Worm (Caenorhabditis elegans): ENCODE results near the gene rpb-6.

Gene rpb-6

ce11 chrII:10553377-10554045, 25.7 kb upstream of the rpb-6 start:
- TF ChIP-seq B0310.2 (tag; optimal IDR thresholded peaks at IDR 0.05) (no peak), hmbx-1 (tag; optimal IDR thresholded peaks at IDR 0.05) (no peak), flt-1 (GFP tag; IDR thresholded peaks at IDR 0.05) (no peak), tra-4 (tag; optimal IDR thresholded peaks at IDR 0.05) (no peak), tbx-37 (GFP tag; conservative IDR thresholded peaks at IDR 0.05) (no peak), sea-1 (GFP tag; conservative IDR thresholded peaks at IDR 0.05) (no peak), ceh-13 (GFP tag; optimal IDR thresholded peaks at IDR 0.05) (no peak), hmg-4 (GFP tag; optimal IDR thresholded peaks at IDR 0.05) (no peak), tbx-11 (GFP tag; IDR thresholded peaks at IDR 0.05) (no peak), F13C5.2 (tag; optimal IDR thresholded peaks at IDR 0.05) (no peak), hnd-1 (tag; optimal IDR thresholded peaks at IDR 0.05) (no peak), ets-7 (tag; optimal IDR thresholded peaks at IDR 0.05) (no peak), scrt-1 (GFP tag; IDR thresholded peaks at IDR 0.05) (no peak)

- no peak for TF ChIP-seq B0310.2 (tag; optimal IDR thresholded peaks at IDR 0.05)
- TF ChIP-seq scrt-1 (GFP tag; IDR thresholded peaks at IDR 0.05) = no peak
These were observed 25.2 kb upstream of the rpb-6 start for ce11 chrII:10554046-10554399.

DNA sequence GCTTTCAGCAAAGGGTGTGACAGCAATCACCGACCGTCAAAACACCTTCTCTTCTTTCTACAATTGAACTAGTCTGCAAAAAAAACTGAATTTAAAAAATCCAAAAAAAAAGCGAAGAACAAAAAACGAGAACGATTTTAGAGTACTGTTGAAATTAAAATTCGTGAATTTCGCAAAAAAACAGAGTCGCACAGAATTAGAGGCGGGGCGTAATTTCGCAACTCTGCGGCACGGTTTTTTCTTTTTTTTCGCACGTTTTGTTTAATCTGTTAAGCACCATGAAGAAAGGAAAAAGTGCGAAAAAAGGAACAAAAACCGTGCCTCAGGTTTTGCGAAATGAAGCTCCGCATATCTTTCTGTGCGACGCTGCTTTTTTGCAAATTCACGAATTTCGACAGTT, 24.2 kb upstream of the rpb-6 start, which contains the start of gene mnk-1:
TSS of gene mnk-1 (minus strand) at position 73 of the 400 bp plus-strand sequence.
- TF ChIP-seq scrt-1 (GFP tag; IDR thresholded peaks at IDR 0.05) = no peak
- TF ChIP-seq hnd-1 (tag; optimal IDR thresholded peaks at IDR 0.05) = no peak
- TF ChIP-seq ama-1 (optimal IDR thresholded peaks at IDR 0.05) = no peak
- no peak for TF ChIP-seq tbx-37 (GFP tag; conservative IDR thresholded peaks at IDR 0.05)
- no peak for TF ChIP-seq ceh-13 (GFP tag; optimal IDR thresholded peaks at IDR 0.05)
- TF ChIP-seq hmbx-1 (tag; optimal IDR thresholded peaks at IDR 0.05) = no peak
- no peak for TF ChIP-seq flt-1 (GFP tag; IDR thresholded peaks at IDR 0.05)
- TF ChIP-seq tbx-11 (GFP tag; IDR thresholded peaks at IDR 0.05) = no peak
- TF ChIP-seq sea-1 (GFP tag; conservative IDR thresholded peaks at IDR 0.05) = no peak
- no peak for TF ChIP-seq F13C5.2 (tag; optimal IDR thresholded peaks at IDR 0.05)
- TF ChIP-seq tra-4 (tag; optimal IDR thresholded peaks at IDR 0.05) = no peak

DNA sequence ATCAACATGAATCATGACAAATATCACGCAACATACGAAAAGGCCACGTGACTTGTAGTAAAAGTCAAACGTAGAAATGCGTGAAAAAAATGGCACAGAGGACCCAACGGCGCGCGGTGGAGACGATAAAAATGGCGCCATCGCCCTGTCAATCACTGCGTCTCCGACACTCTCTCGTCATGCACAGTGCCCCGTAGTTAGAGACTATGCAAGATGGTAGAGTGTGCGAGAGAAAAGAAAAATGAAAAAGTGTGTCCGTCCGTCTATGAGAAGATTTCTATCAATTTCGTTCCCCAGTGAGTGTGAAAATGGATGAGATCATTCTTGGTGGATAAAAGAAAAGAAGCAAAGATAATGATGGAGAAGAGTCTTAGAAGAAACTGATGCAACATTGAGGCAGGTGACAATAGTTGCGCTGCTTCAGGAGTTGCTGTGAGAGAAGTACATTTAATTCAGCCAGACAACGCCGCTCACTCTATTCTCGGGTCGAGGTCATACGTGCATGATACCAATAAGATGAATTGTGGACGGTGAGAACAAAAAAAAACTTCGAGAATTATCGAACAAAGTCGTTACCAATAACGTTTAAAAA, 23.6 kb upstream of the rpb-6 start:
- TF ChIP-seq B0310.2 (tag; optimal IDR thresholded peaks at IDR 0.05) (no peak), ama-1 (optimal IDR thresholded peaks at IDR 0.05) (no peak), hmg-4 (GFP tag; optimal IDR thresholded peaks at IDR 0.05) (no peak)

ce11 chrII:10556550-10557205, 22.5 kb upstream of the rpb-6 start:
- TF ChIP-seq tbx-37 (GFP tag; conservative IDR thresholded peaks at IDR 0.05) (no peak), flt-1 (GFP tag; IDR thresholded peaks at IDR 0.05) (no peak), sea-1 (GFP tag; conservative IDR thresholded peaks at IDR 0.05) (no peak), ama-1 (optimal IDR thresholded peaks at IDR 0.05) (no peak), aly-1 (tag; optimal IDR thresholded peaks at IDR 0.05) (no peak), tra-4 (tag; optimal IDR thresholded peaks at IDR 0.05) (no peak), scrt-1 (GFP tag; IDR thresholded peaks at IDR 0.05) (no peak), pes-1 (GFP tag; IDR thresholded peaks at IDR 0.05) (no peak), ets-7 (tag; optimal IDR thresholded peaks at IDR 0.05) (no peak), F13C5.2 (tag; optimal IDR thresholded peaks at IDR 0.05) (no peak), hmg-4 (GFP tag; optimal IDR thresholded peaks at IDR 0.05) (no peak), hmbx-1 (tag; optimal IDR thresholded peaks at IDR 0.05) (no peak), tbx-11 (GFP tag; IDR thresholded peaks at IDR 0.05) (no peak), ceh-36 (tag; optimal IDR thresholded peaks at IDR 0.05) (no peak), B0310.2 (tag; optimal IDR thresholded peaks at IDR 0.05) (no peak), ceh-13 (GFP tag; optimal IDR thresholded peaks at IDR 0.05) (no peak), hnd-1 (tag; optimal IDR thresholded peaks at IDR 0.05) (no peak)

ce11 chrII:10557206-10557574, 22.0 kb upstream of the rpb-6 start:
- TF ChIP-seq tra-4 (tag; optimal IDR thresholded peaks at IDR 0.05) = no peak
- TF ChIP-seq tbx-11 (GFP tag; IDR thresholded peaks at IDR 0.05) = no peak
- TF ChIP-seq ama-1 (optimal IDR thresholded peaks at IDR 0.05) = no peak
- TF ChIP-seq flt-1 (GFP tag; IDR thresholded peaks at IDR 0.05) = no peak
- no peak for TF ChIP-seq B0310.2 (tag; optimal IDR thresholded peaks at IDR 0.05)
- TF ChIP-seq sea-1 (GFP tag; conservative IDR thresholded peaks at IDR 0.05) = no peak
- no peak for TF ChIP-seq ceh-36 (tag; optimal IDR thresholded peaks at IDR 0.05)
- TF ChIP-seq scrt-1 (GFP tag; IDR thresholded peaks at IDR 0.05) = no peak
- TF ChIP-seq ceh-13 (GFP tag; optimal IDR thresholded peaks at IDR 0.05) = no peak
- no peak for TF ChIP-seq ets-7 (tag; optimal IDR thresholded peaks at IDR 0.05)
- no peak for TF ChIP-seq tbx-37 (GFP tag; conservative IDR thresholded peaks at IDR 0.05)
- no peak for TF ChIP-seq pes-1 (GFP tag; IDR thresholded peaks at IDR 0.05)
- no peak for TF ChIP-seq hmg-4 (GFP tag; optimal IDR thresholded peaks at IDR 0.05)
- TF ChIP-seq hnd-1 (tag; optimal IDR thresholded peaks at IDR 0.05) = no peak
- no peak for TF ChIP-seq F13C5.2 (tag; optimal IDR thresholded peaks at IDR 0.05)
- no peak for TF ChIP-seq hmbx-1 (tag; optimal IDR thresholded peaks at IDR 0.05)
- no peak for TF ChIP-seq aly-1 (tag; optimal IDR thresholded peaks at IDR 0.05)

DNA sequence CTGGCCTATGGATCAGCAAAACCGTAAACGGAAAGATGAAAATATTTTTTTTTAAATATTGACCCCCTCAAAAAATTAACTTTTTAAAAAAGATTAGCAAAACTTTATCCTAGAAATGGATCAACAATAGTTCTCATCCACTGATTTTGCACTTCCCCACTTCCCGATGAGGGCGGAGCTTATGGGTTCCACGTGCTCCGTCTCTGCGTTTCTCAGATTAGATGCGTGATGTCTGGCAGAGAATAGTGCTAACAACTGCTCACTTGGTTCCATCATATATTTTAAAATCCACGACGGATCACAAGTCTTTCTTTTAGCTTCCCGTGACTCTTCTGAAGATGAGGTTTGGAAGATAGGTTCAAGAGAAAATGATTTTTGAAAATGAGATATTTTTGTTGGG, 20.8 kb upstream of the rpb-6 start:
- TF ChIP-seq scrt-1 (GFP tag; IDR thresholded peaks at IDR 0.05) (no peak), ceh-36 (tag; optimal IDR thresholded peaks at IDR 0.05) (no peak), hmbx-1 (tag; optimal IDR thresholded peaks at IDR 0.05) (no peak), F13C5.2 (tag; optimal IDR thresholded peaks at IDR 0.05) (no peak), hmg-4 (GFP tag; optimal IDR thresholded peaks at IDR 0.05) (no peak), hnd-1 (tag; optimal IDR thresholded peaks at IDR 0.05) (no peak), aly-1 (tag; optimal IDR thresholded peaks at IDR 0.05) (no peak)
